Worm (Caenorhabditis elegans): ENCODE data around the gene K11D12.8.

DNA sequence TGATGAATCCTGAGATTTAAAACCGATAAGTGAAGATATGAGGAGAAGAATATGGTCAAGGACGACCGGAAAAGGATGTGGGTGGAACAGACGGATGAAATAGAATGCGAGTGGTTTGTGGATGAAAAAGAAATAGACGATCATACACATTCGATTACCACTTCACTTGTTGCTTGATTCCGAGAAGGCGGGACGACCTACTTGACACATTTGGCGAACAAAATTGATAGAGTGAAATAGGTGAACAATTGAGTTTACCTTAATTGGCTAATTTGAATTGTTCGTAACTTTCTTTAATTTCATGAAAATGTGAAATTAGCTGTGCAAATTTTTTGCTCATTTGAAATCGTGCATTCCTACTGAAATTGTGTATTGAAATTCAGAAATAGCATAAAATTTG, 31.3 kb upstream of the K11D12.8 start, which contains the start of gene Y58A7A.2:
- TF ChIP-seq ztf-11 (tag; optimal IDR thresholded peaks at IDR 0.05) = no peak
- TF ChIP-seq elt-1 (tag; optimal IDR thresholded peaks at IDR 0.05; ENCODE audit: borderline replicate concordance, insufficient read depth) = no peak
- no peak for TF ChIP-seq lsy-2 (tag; optimal IDR thresholded peaks at IDR 0.05)
- no peak for TF ChIP-seq bed-3 (GFP tag; optimal IDR thresholded peaks at IDR 0.05)
- TF ChIP-seq nhr-76 (tag; optimal IDR thresholded peaks at IDR 0.05) = no peak
- no peak for TF ChIP-seq nhr-12 (tag; optimal IDR thresholded peaks at IDR 0.05)
- TF ChIP-seq blmp-1 (tag; optimal IDR thresholded peaks at IDR 0.05) = no peak
- no peak for TF ChIP-seq M03D4.4 (tag; optimal IDR thresholded peaks at IDR 0.05)
- no peak for TF ChIP-seq ham-2 (GFP tag; optimal IDR thresholded peaks at IDR 0.05)
- TF ChIP-seq unc-62 (GFP tag; optimal IDR thresholded peaks at IDR 0.05) = no peak
